Fruit fly (Drosophila melanogaster) whole organism, pupa: ENCODE measurements around the gene CG13044.
A peak's percentile ranks its signal among the peaks of the same experiment; 100 is the strongest.

ENCODE experiments used
- CG34367 ChIP-seq: fragments of 200-800 bp; sonication (Bioruptor generic); optimal IDR thresholded peaks from 2 replicates; lab custom pipeline; 2018; ENCODE audit warnings: missing biosample characterization, mild to moderate bottlenecking, missing genetic modification characterization
- CG9948 ChIP-seq: fragments of 200-800 bp; sonication (Bioruptor generic); optimal IDR thresholded peaks from 2 replicates; lab custom pipeline; 2018; ENCODE audit warnings: missing biosample characterization, mild to moderate bottlenecking, missing genetic modification characterization, moderate library complexity
- Pif1A ChIP-seq: fragments of 200-800 bp; sonication (Bioruptor generic); optimal IDR thresholded peaks from 3 replicates; lab custom pipeline; 2016; ENCODE audit warnings: missing biosample characterization, missing genetic modification characterization
- gl ChIP-seq: fragments of 200-800 bp; sonication (Bioruptor generic); optimal IDR thresholded peaks from 2 replicates; lab custom pipeline; 2018; ENCODE audit warnings: missing biosample characterization, mild to moderate bottlenecking, missing genetic modification characterization

DNA sequence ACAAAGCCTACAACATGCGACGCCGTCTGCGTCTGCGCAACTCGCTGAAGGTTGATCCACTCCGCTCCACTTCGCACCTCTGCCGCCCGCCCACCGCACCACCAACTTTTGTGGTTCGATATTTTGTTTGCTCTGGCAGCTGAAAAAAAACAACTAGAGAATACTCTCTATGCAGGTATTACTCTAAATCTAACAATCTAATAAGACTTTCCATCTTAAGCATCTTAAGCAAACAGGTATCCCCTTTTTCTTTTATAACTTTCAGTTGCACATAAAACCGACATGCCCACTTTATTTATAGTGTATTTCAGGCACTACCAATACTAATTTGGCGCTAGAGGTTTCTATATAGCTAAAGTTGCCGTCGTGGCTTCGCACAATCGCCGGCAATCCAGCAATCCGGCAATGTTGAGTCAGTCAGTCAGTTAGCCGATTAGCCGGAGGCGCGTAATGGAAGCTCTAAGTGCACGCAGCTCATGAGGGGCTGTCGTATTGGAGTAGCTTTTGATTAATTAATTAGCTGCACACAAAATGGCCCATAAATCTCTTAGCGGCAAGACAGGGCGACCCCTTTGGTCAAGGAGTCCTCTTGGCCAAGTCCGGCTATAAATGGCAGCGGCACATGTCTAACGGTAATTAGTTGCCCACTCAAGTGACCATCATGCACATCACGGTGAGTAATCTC lies 25.4 kb upstream of the CG13044 start, which contains the start of gene CG13058:
- TF ChIP-seq CG9948 (tag; lab: Kevin White, UChicago) (peak; percentile 55), gl (tag; lab: Kevin White, UChicago) (no peak), Pif1A (GFP tag; lab: Kevin White, UChicago) (peak; percentile 7), CG34367 (tag; lab: Kevin White, UChicago) (peak; percentile 65)
